Worm (Caenorhabditis elegans) whole organism, L1 larva: ENCODE data around the gene atgl-1.
A peak's percentile ranks its signal among the peaks of the same experiment; 100 is the strongest.

Experiments used
- C04F5.9 ChIP-seq: sonication (generic microtip); optimal IDR thresholded peaks from 2 replicates; lab custom pipeline; 2016; ENCODE audit warnings: missing genetic modification characterization, missing compliant biosample characterization
- C16A3.4 ChIP-seq: fragments of 150-350 bp; optimal IDR thresholded peaks from 2 replicates; lab custom pipeline; 2014; ENCODE audit warnings: missing biosample characterization, missing genetic modification characterization
- F16B12.6 ChIP-seq: fragments of 150-350 bp; optimal IDR thresholded peaks from 2 replicates; lab custom pipeline; 2014; ENCODE audit warnings: missing biosample characterization, missing genetic modification characterization
- aha-1 ChIP-seq: fragments of 150-350 bp; optimal IDR thresholded peaks from 2 replicates; lab custom pipeline; 2014; ENCODE audit warnings: missing biosample characterization, missing genetic modification characterization
- alr-1 ChIP-seq: fragments of 200-800 bp; sonication (Bioruptor generic); optimal IDR thresholded peaks from 2 replicates; lab custom pipeline; 2018; ENCODE audit warnings: borderline replicate concordance, mild to moderate bottlenecking, missing genetic modification characterization, missing compliant biosample characterization
- aly-2 ChIP-seq: fragments of 150-350 bp; optimal IDR thresholded peaks from 2 replicates; lab custom pipeline; 2014; ENCODE audit warnings: missing biosample characterization, missing genetic modification characterization
- ama-1 ChIP-seq: fragments of 150-350 bp; optimal IDR thresholded peaks from 2 replicates; lab custom pipeline; 2014
- blmp-1 ChIP-seq: fragments of 150-350 bp; optimal IDR thresholded peaks from 2 replicates; lab custom pipeline; 2014; ENCODE audit warnings: missing biosample characterization, missing genetic modification characterization
- ceh-82 ChIP-seq, 3 experiments: fragments of 150-350 bp in 1 of 3; sonication (generic microtip) in 2 of 3; optimal IDR thresholded peaks; 2 replicates each; lab custom pipeline; 2014 to 2017; ENCODE audit warnings: missing biosample characterization in 3 of 3, missing genetic modification characterization in 3 of 3
- ces-1 ChIP-seq: fragments of 150-350 bp; optimal IDR thresholded peaks from 2 replicates; lab custom pipeline; 2014; ENCODE audit warnings: missing biosample characterization, missing genetic modification reagents, missing genetic modification characterization
- dpl-1 ChIP-seq, 3 experiments: fragments of 150-350 bp in 2 of 3; sonication (generic microtip) in 1 of 3; optimal IDR thresholded peaks; 2 replicates each; lab custom pipeline; 2014 to 2017; ENCODE audit warnings: missing biosample characterization in 3 of 3, missing genetic modification characterization in 3 of 3, missing genetic modification reagents in 3 of 3
- efl-1 ChIP-seq, 4 experiments: fragments of 150-350 bp; optimal IDR thresholded peaks in 3 of 4; peaks in 1 of 4; 1 replicate in 1 of 4; 2 replicates in 3 of 4; lab custom pipeline; 2014; ENCODE audit warnings: missing biosample characterization in 2 of 4, missing genetic modification characterization in 2 of 4, missing genetic modification reagents in 2 of 4
- efl-3 ChIP-seq: fragments of 200-800 bp; sonication (Bioruptor generic); optimal IDR thresholded peaks from 2 replicates; lab custom pipeline; 2018; ENCODE audit warnings: mild to moderate bottlenecking, missing genetic modification characterization, missing compliant biosample characterization
- egl-27 ChIP-seq, 2 experiments: fragments of 150-350 bp in 1 of 2; sonication (generic microtip); optimal IDR thresholded peaks; 3 replicates each; lab custom pipeline; 2017 to 2018; ENCODE audit warnings: missing biosample characterization in 2 of 2, missing genetic modification characterization in 2 of 2, missing genetic modification reagents in 2 of 2
- elt-3 ChIP-seq, 6 experiments: fragments of 150-350 bp in 1 of 6; sonication (generic microtip); optimal IDR thresholded peaks; 2 replicates each; lab custom pipeline; 2017 to 2018; ENCODE audit warnings: missing biosample characterization in 6 of 6, missing genetic modification characterization in 6 of 6, inconsistent platforms in 1 of 6
- ets-5 ChIP-seq: fragments of 200-800 bp; sonication (Bioruptor generic); IDR thresholded peaks from 2 replicates; pipeline ENCODE4 v1.3.6; 2022; ENCODE audit warnings: missing genetic modification characterization, missing compliant biosample characterization
- fkh-8 ChIP-seq: sonication (generic microtip); optimal IDR thresholded peaks from 2 replicates; lab custom pipeline; 2016; ENCODE audit warnings: mild to moderate bottlenecking, missing genetic modification characterization, missing compliant biosample characterization
- fos-1 ChIP-seq: fragments of 150-350 bp; optimal IDR thresholded peaks from 2 replicates; lab custom pipeline; 2014; ENCODE audit warnings: missing biosample characterization, missing genetic modification characterization
- hlh-17 ChIP-seq: fragments of 200-800 bp; sonication (Bioruptor generic); optimal IDR thresholded peaks from 2 replicates; lab custom pipeline; 2018; ENCODE audit warnings: missing genetic modification characterization, mild to moderate bottlenecking, missing compliant biosample characterization, moderate library complexity, borderline replicate concordance
- hpl-2 ChIP-seq: fragments of 150-350 bp; optimal IDR thresholded peaks from 2 replicates; lab custom pipeline; 2014; ENCODE audit warnings: missing biosample characterization, missing genetic modification reagents, missing genetic modification characterization
- irx-1 ChIP-seq: sonication (generic microtip); optimal IDR thresholded peaks from 2 replicates; lab custom pipeline; 2016; ENCODE audit warnings: missing genetic modification characterization, missing compliant biosample characterization
- jun-1 ChIP-seq: fragments of 150-350 bp; optimal IDR thresholded peaks from 2 replicates; lab custom pipeline; 2014; ENCODE audit warnings: missing biosample characterization, missing genetic modification reagents, missing genetic modification characterization
- lin-13 ChIP-seq: fragments of 150-350 bp; optimal IDR thresholded peaks from 2 replicates; lab custom pipeline; 2014; ENCODE audit warnings: missing biosample characterization, missing genetic modification reagents, missing genetic modification characterization
- lin-14 ChIP-seq: fragments of 200-800 bp; sonication (Bioruptor generic); optimal IDR thresholded peaks from 2 replicates; lab custom pipeline; 2018; ENCODE audit warnings: mild to moderate bottlenecking, missing genetic modification characterization, moderate library complexity, missing compliant biosample characterization
- lin-15B ChIP-seq: fragments of 150-350 bp; sonication (generic microtip); optimal IDR thresholded peaks from 3 replicates; lab custom pipeline; 2014; ENCODE audit warnings: missing biosample characterization, missing genetic modification characterization
- lin-35 ChIP-seq, 2 experiments: fragments of 150-350 bp; optimal IDR thresholded peaks; 2 replicates each; lab custom pipeline; 2014; ENCODE audit warnings: missing biosample characterization in 2 of 2, missing genetic modification characterization in 2 of 2, missing genetic modification reagents in 2 of 2
- lin-39 ChIP-seq: fragments of 150-350 bp; optimal IDR thresholded peaks from 2 replicates; lab custom pipeline; 2014; ENCODE audit warnings: missing biosample characterization, missing genetic modification reagents, missing genetic modification characterization
- lir-3 ChIP-seq: sonication (generic microtip); optimal IDR thresholded peaks from 2 replicates; lab custom pipeline; 2016; ENCODE audit warnings: mild to moderate bottlenecking, missing genetic modification characterization, moderate library complexity, missing compliant biosample characterization; ENCODE audit not compliant: poor library complexity
- nhr-12 ChIP-seq: sonication (generic microtip); optimal IDR thresholded peaks from 2 replicates; lab custom pipeline; 2017; ENCODE audit warnings: missing biosample characterization, missing genetic modification characterization
- nhr-19 ChIP-seq: fragments of 200-800 bp; sonication (Bioruptor generic); conservative IDR thresholded peaks from 2 replicates; pipeline ENCODE4 v1.3.6; 2022; ENCODE audit warnings: missing genetic modification characterization, missing compliant biosample characterization
- nhr-237 ChIP-seq: fragments of 150-350 bp; optimal IDR thresholded peaks from 2 replicates; lab custom pipeline; 2014; ENCODE audit warnings: missing biosample characterization, missing genetic modification characterization
- nhr-47 ChIP-seq: sonication (generic microtip); optimal IDR thresholded peaks from 2 replicates; lab custom pipeline; 2016; ENCODE audit warnings: mild to moderate bottlenecking, missing genetic modification characterization, moderate library complexity, missing compliant biosample characterization
- nhr-71 ChIP-seq: sonication (generic microtip); optimal IDR thresholded peaks from 2 replicates; lab custom pipeline; 2016; ENCODE audit warnings: mild to moderate bottlenecking, missing genetic modification characterization, moderate library complexity, missing compliant biosample characterization
- nhr-85 ChIP-seq: sonication (generic microtip); peaks from one replicate; lab custom pipeline; 2016; ENCODE audit warnings: missing genetic modification characterization, inconsistent platforms, missing compliant biosample characterization
- pag-3 ChIP-seq: sonication (generic microtip); optimal IDR thresholded peaks from 2 replicates; lab custom pipeline; 2017; ENCODE audit warnings: missing genetic modification characterization, mild to moderate bottlenecking, missing compliant biosample characterization, antibody characterized with exemption, borderline replicate concordance; ENCODE audit not compliant: insufficient read depth
- pax-3 ChIP-seq: fragments of 200-800 bp; sonication (Bioruptor generic); optimal IDR thresholded peaks from 2 replicates; lab custom pipeline; 2018; ENCODE audit warnings: mild to moderate bottlenecking, missing genetic modification characterization, moderate library complexity, missing compliant biosample characterization
- skn-1 ChIP-seq: fragments of 150-350 bp; optimal IDR thresholded peaks from 2 replicates; lab custom pipeline; 2014; ENCODE audit warnings: missing biosample characterization, missing genetic modification characterization
- snu-23 ChIP-seq: sonication (generic microtip); optimal IDR thresholded peaks from 2 replicates; lab custom pipeline; 2016; ENCODE audit warnings: missing genetic modification characterization, missing compliant biosample characterization
- sptf-1 ChIP-seq: fragments of 150-350 bp; optimal IDR thresholded peaks from 2 replicates; lab custom pipeline; 2014; ENCODE audit warnings: missing biosample characterization, missing genetic modification characterization
- sup-37 ChIP-seq: fragments of 200-800 bp; sonication (Bioruptor generic); optimal IDR thresholded peaks from 2 replicates; lab custom pipeline; 2018; ENCODE audit warnings: mild to moderate bottlenecking, missing genetic modification characterization, missing compliant biosample characterization
- tlp-1 ChIP-seq: fragments of 150-350 bp; optimal IDR thresholded peaks from 2 replicates; lab custom pipeline; 2014; ENCODE audit warnings: missing biosample characterization, missing genetic modification characterization
- unc-130 ChIP-seq: fragments of 150-350 bp; optimal IDR thresholded peaks from 2 replicates; lab custom pipeline; 2017; ENCODE audit warnings: missing biosample characterization, missing genetic modification characterization, inconsistent platforms
- unc-98 ChIP-seq: fragments of 200-800 bp; sonication (Bioruptor generic); IDR thresholded peaks from 2 replicates; pipeline ENCODE4 v1.3.6; 2022; ENCODE audit warnings: missing genetic modification characterization, missing compliant biosample characterization
- vab-15 ChIP-seq: sonication (generic microtip); optimal IDR thresholded peaks from 2 replicates; lab custom pipeline; 2017; ENCODE audit warnings: missing genotype, mild to moderate bottlenecking, missing genetic modification characterization, missing compliant biosample characterization
- xbp-1 ChIP-seq: sonication (generic microtip); optimal IDR thresholded peaks from 2 replicates; lab custom pipeline; 2016; ENCODE audit warnings: missing genetic modification characterization, missing compliant biosample characterization
- zag-1 ChIP-seq: fragments of 150-350 bp; optimal IDR thresholded peaks from 2 replicates; lab custom pipeline; 2014; ENCODE audit warnings: missing biosample characterization, missing genetic modification characterization

atgl-1 gene

DNA sequence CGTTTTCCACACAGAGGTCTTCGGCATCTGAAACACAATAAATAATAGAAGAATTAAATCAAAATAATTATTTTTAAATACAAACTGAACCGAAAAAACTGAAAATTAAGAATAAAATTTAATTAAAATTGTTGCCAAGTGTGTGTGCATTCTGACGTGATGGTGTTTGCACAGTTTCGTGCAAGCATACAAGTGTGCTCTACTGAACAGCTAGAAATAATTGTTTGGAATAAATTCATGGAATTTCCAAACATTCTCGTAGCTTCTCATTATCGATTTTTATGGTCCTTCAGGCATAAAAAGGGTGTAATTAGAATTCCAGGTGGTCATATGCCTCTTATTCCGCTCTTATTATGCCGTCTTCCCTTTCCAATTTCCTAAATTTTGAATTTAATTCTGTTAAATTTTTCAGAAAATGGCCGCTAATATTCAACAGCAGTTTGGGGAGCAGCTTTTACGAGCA, 12.5 kb upstream of the atgl-1 start, which contains the start of the genes mrps-17 and txdc-9 (continued):
- peak; percentile 45 to 85 (median 60) for TF ChIP-seq ceh-82 (tag; optimal IDR thresholded peaks at IDR 0.05; lab: Kevin White, UChicago)
- no peak for TF ChIP-seq pax-3
- TF ChIP-seq F16B12.6: peak; percentile 98
- no peak for TF ChIP-seq alr-1 (tag; lab: Kevin White, UChicago)
- peak; percentile 75 for TF ChIP-seq nhr-19 (GFP tag; lab: Robert Waterston, UW)
- no peak for TF ChIP-seq sptf-1 (tag; lab: Kevin White, UChicago)
- peak; percentile 52 for TF ChIP-seq nhr-85 (tag; lab: Kevin White, UChicago)
- TF ChIP-seq efl-1 (optimal IDR thresholded peaks at IDR 0.05; lab: Kevin White, UChicago): peak; percentile 80 to 81
- peak; percentile 80 to 96 for TF ChIP-seq efl-1 (GFP tag; optimal IDR thresholded peaks at IDR 0.05 in 1 of 2; lab: Kevin White, UChicago)
- peak; percentile 44 for TF ChIP-seq fkh-8 (tag; lab: Kevin White, UChicago)
- no peak for TF ChIP-seq ama-1 (lab: Kevin White, UChicago)
- TF ChIP-seq sup-37 (GFP tag; lab: Kevin White, UChicago): no peak
- peak; percentile 40 for TF ChIP-seq C04F5.9
- TF ChIP-seq hlh-17 (GFP tag; lab: Kevin White, UChicago): no peak
- TF ChIP-seq snu-23 (GFP tag; lab: Kevin White, UChicago): peak; percentile 82
- TF ChIP-seq dpl-1 (GFP tag; optimal IDR thresholded peaks at IDR 0.05; lab: Kevin White, UChicago): peak; percentile 70 to 84 (median 78)
- peak; percentile 68 for TF ChIP-seq xbp-1
- no peak for TF ChIP-seq fos-1 (tag; lab: Kevin White, UChicago)
- peak; percentile 78 for TF ChIP-seq nhr-47
- TF ChIP-seq tlp-1: no peak
- TF ChIP-seq nhr-12 (tag; lab: Kevin White, UChicago): no peak
- TF ChIP-seq skn-1 (tag; lab: Kevin White, UChicago): peak; percentile 73
- TF ChIP-seq aly-2 (tag; lab: Kevin White, UChicago): peak; percentile 71
- TF ChIP-seq nhr-71 (tag; lab: Kevin White, UChicago): peak; percentile 86
- no peak for TF ChIP-seq jun-1 (tag; lab: Kevin White, UChicago)
- TF ChIP-seq C16A3.4: peak; percentile 93
- no peak for TF ChIP-seq lin-39 (tag; lab: Kevin White, UChicago)
- peak; percentile 86 for TF ChIP-seq vab-15
- peak; percentile 59 for TF ChIP-seq lin-13
- TF ChIP-seq efl-3 (GFP tag; lab: Kevin White, UChicago): no peak
- no peak for TF ChIP-seq egl-27 (tag; optimal IDR thresholded peaks at IDR 0.05; lab: Kevin White, UChicago)
- no peak for TF ChIP-seq irx-1 (tag; lab: Kevin White, UChicago)
- TF ChIP-seq elt-3 (tag; optimal IDR thresholded peaks at IDR 0.05; lab: Kevin White, UChicago): peak in 2 of 6 experiments; percentile 45 to 76
- peak; percentile 82 for TF ChIP-seq lin-15B
- TF ChIP-seq ces-1 (GFP tag; lab: Kevin White, UChicago): peak; percentile 87
- no peak for TF ChIP-seq ets-5 (GFP tag; lab: Robert Waterston, UW)
- peak; percentile 97 for TF ChIP-seq unc-130 (tag; lab: Kevin White, UChicago)
- no peak for TF ChIP-seq blmp-1 (tag; lab: Kevin White, UChicago)
- peak; percentile 61 for TF ChIP-seq lir-3 (tag; lab: Kevin White, UChicago)
- TF ChIP-seq nhr-237 (tag; lab: Kevin White, UChicago): peak; percentile 20
- TF ChIP-seq aha-1: no peak
- no peak for TF ChIP-seq pag-3 (tag; lab: Kevin White, UChicago)
- TF ChIP-seq lin-35 (GFP tag; optimal IDR thresholded peaks at IDR 0.05; lab: Kevin White, UChicago): peak; percentile 80 to 88

DNA sequence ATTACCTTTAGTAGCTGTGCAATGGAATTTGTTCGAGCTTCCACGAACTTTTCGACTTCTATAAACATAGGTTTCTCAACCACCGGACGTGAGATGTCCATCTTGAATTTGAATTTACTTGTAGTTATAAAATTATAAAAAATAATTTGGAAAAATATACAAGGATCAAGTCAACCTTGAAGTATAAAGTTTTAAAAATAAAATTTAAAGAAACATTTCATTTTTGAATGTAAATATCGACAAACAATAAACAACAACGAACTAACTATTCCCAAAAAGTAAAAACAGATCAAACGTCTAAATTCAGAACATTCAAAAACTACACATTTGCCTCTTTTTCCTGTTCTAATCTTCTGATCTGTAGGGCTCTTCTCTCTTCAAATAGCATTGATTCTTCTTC, 11.6 kb upstream of the atgl-1 start, which contains the start of gene popl-1:
Gene popl-1 (minus strand): TSS at position 101 of the 400 bp plus-strand sequence.
- TF ChIP-seq hpl-2 (no peak), zag-1 (tag; lab: Kevin White, UChicago) (no peak), efl-3 (GFP tag; lab: Kevin White, UChicago) (no peak), lin-14 (GFP tag; lab: Kevin White, UChicago) (no peak), unc-98 (GFP tag; lab: Robert Waterston, UW) (no peak)
